Worm (Caenorhabditis elegans) whole organism, midembryonic: ENCODE results near the gene Y47D3A.20.

Experiments
- T22C8.4 ChIP-seq: fragments of 200-800 bp; sonication (Bioruptor generic); IDR thresholded peaks from 2 replicates; pipeline ENCODE4 v1.3.6; 2022; ENCODE audit warnings: missing genetic modification characterization, missing compliant biosample characterization
- cog-1 ChIP-seq: sonication (generic microtip); optimal IDR thresholded peaks from 2 replicates; lab custom pipeline; 2016; ENCODE audit warnings: missing genetic modification characterization, missing compliant biosample characterization
- flt-1 ChIP-seq: fragments of 200-800 bp; sonication (Bioruptor generic); IDR thresholded peaks from 2 replicates; pipeline ENCODE4 v1.3.6; 2022; ENCODE audit warnings: missing genetic modification characterization, missing compliant biosample characterization
- klf-2 ChIP-seq: fragments of 200-800 bp; sonication (Bioruptor generic); conservative IDR thresholded peaks from 2 replicates; pipeline ENCODE4 v1.3.6; 2022; ENCODE audit warnings: missing genetic modification reagents, missing genetic modification characterization, missing compliant biosample characterization
- med-1 ChIP-seq: sonication (generic microtip); optimal IDR thresholded peaks from 2 replicates; lab custom pipeline; 2017; ENCODE audit warnings: missing genetic modification characterization, mild to moderate bottlenecking, missing compliant biosample characterization, antibody characterized with exemption, missing genetic modification reagents; ENCODE audit not compliant: insufficient read depth
- ref-1 ChIP-seq: fragments of 200-800 bp; sonication (Bioruptor generic); conservative IDR thresholded peaks from 2 replicates; pipeline ENCODE4 v1.3.6; 2022; ENCODE audit warnings: missing genetic modification reagents, missing genetic modification characterization, missing compliant biosample characterization
- tab-1 ChIP-seq: fragments of 200-800 bp; sonication (Bioruptor generic); IDR thresholded peaks from 2 replicates; pipeline ENCODE4 v1.3.6; 2022; ENCODE audit warnings: missing genetic modification characterization, missing compliant biosample characterization
- ztf-23 ChIP-seq: fragments of 200-800 bp; sonication (Bioruptor generic); IDR thresholded peaks from 2 replicates; pipeline ENCODE4 v1.3.6; 2022; ENCODE audit warnings: missing genetic modification reagents, missing genetic modification characterization, missing compliant biosample characterization
- ztf-29 ChIP-seq: fragments of 200-800 bp; sonication (Bioruptor generic); IDR thresholded peaks from 2 replicates; pipeline ENCODE4 v1.3.6; 2022; ENCODE audit warnings: missing genetic modification reagents, missing genetic modification characterization, missing compliant biosample characterization

Gene Y47D3A.20

DNA sequence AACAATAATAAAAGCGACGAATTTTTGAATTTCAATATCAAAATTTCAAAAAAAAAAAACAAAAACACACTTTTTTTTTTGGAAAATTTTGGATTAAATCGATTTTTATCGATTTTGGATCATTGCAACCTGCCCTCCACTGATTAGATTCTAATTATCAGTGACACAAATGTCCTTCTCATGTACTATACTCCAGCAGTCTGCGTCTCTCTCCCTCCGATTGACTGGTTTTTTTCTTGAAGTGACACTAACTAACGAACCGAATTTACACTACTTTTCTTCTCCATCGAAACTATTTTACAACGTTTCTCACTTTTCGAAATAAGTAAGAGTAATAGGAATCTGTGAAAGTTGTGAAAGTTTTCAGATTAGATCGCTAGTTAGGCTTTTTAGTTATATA, 34.1 kb upstream of the Y47D3A.20 start:
- TF ChIP-seq klf-2 (GFP tag; lab: Robert Waterston, UW) (no peak), ztf-29 (no peak), cog-1 (no peak), med-1 (GFP tag; lab: Kevin White, UChicago) (no peak), ztf-23 (no peak), T22C8.4 (GFP tag; lab: Robert Waterston, UW) (no peak), ref-1 (no peak), tab-1 (GFP tag; lab: Robert Waterston, UW) (no peak), flt-1 (no peak)

DNA sequence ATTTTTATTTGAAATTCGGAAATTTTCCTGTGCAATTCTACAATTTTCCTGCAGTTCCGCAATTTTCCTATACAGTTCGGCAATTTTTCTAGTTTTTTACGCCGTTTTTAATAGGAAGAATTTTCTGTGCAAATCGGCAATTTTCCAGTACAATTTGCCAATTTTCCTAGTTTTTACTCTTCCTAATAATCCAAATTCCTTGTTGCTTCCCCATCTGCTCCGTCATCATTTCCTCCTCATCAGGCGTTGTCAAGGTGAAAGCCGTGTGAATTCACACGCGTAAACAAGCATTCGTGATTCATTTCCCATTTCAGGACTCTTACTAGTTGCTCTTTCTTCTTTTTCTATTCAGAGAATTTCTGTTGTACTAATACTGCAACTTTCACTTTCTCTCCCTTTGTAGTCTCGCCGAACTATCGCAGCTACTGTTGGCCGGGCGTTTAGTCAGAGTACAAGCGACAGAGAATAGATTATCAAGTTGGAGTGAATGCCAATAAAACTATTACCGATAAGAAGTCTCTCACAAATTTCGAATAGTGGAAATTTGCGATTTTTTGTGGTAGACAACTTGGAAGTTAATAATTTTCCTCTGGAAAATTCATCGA, 33.2 kb upstream of the Y47D3A.20 start:
- TF ChIP-seq ztf-29, result no peak
- TF ChIP-seq ztf-23, result no peak
- no peak for TF ChIP-seq T22C8.4 (GFP tag; lab: Robert Waterston, UW)
- no peak for TF ChIP-seq med-1 (GFP tag; lab: Kevin White, UChicago)
- TF ChIP-seq ref-1, result no peak
- no peak for TF ChIP-seq klf-2 (GFP tag; lab: Robert Waterston, UW)

DNA sequence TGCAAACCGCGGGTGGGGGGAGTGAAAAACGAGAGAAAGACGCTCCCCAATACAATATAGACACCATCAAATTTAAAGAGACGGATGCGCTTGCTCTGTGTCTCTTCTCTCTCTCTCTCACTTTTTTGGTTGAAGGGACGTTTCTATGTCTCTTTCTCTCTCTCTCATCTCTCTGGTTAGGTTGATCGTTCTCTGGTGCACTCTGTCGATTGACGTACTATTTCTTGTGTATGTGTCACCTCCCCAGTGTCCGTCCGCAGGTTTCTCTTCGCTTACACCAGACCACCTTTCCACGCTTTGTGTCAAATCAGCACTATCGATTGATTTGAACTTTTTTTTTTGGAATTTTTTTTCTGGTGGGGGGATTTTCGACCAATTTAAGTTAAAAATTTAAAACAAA, 31.4 kb upstream of the Y47D3A.20 start:
- TF ChIP-seq med-1 (GFP tag; lab: Kevin White, UChicago), result no peak
- TF ChIP-seq tab-1 (GFP tag; lab: Robert Waterston, UW), result no peak
- peak; percentile 33 for TF ChIP-seq cog-1
- TF ChIP-seq flt-1, result no peak
- no peak for TF ChIP-seq ztf-29
- peak; percentile 65 for TF ChIP-seq T22C8.4 (GFP tag; lab: Robert Waterston, UW)
- TF ChIP-seq ztf-23, result no peak

DNA sequence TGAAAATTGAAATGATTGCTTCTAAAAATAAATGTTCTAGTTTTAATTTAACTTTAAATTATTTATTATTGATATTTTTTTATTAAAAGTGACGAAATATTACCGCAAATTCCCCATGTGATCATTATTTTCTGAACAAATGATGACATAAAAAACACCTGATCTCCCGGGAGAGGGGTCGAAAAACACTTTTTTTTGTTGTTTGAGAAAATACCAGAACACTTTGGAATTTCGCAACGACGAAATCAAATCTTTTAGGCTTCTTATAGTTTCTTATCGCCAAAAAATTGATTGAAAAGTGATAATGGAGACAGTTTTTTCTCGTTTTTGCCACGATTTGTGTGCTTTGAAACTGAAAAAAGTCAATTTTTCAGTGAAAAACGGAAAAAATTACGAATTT, 30.5 kb upstream of the Y47D3A.20 start:
- TF ChIP-seq flt-1 (no peak), ref-1 (no peak), ztf-29 (no peak), med-1 (GFP tag; lab: Kevin White, UChicago) (no peak), T22C8.4 (GFP tag; lab: Robert Waterston, UW) (no peak), ztf-23 (no peak), tab-1 (GFP tag; lab: Robert Waterston, UW) (no peak), klf-2 (GFP tag; lab: Robert Waterston, UW) (no peak), cog-1 (no peak)

DNA sequence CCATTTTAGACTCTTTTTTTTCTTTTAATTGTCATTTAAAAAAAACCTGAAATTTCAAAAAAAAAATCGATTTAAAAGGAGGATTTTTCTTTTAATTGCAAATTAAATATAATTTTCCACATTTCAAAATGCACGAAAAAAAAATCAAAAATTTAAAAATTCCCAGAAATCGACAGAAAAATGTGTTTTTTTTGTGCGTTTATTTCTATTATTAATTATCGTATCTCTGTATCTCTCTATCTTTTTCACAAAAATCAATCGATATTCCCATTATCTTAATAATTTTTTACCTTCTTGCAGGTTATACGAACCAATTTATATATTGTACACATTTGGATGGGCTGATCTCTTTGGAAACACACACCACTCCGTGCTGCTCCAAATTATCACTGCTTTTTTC, 30.0 kb upstream of the Y47D3A.20 start, which contains the start of gene rsks-1:
TSS of gene rsks-1 (plus strand) at position 301 of the 400 bp plus-strand sequence.
- TF ChIP-seq tab-1 (GFP tag; lab: Robert Waterston, UW) (no peak), ref-1 (no peak), cog-1 (no peak), ztf-23 (no peak), ztf-29 (no peak), T22C8.4 (GFP tag; lab: Robert Waterston, UW) (no peak), klf-2 (GFP tag; lab: Robert Waterston, UW) (no peak), med-1 (GFP tag; lab: Kevin White, UChicago) (no peak), flt-1 (no peak)

DNA sequence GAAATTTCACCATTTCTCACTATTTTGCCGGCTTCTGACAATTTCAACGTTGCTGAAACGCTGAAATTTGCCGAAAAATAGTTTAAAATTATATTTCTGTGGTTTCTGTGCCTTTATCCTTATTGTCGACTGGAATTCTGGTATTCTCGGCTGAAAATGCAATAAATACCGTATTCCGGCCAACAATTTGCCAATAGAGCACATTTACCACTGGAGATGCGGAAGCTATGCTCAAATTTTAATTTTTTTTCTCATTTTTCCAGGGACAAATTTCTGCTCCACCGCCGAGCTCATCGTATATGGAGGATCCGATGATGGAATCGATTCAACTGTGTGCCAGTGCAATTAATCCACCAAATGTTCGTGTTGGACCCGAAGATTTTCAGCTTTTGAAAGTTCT, 28.3 kb upstream of the Y47D3A.20 start:
- no peak for TF ChIP-seq klf-2 (GFP tag; lab: Robert Waterston, UW)
- TF ChIP-seq ztf-29, result no peak
- TF ChIP-seq med-1 (GFP tag; lab: Kevin White, UChicago), result no peak
- no peak for TF ChIP-seq ztf-23
- TF ChIP-seq cog-1, result no peak

DNA sequence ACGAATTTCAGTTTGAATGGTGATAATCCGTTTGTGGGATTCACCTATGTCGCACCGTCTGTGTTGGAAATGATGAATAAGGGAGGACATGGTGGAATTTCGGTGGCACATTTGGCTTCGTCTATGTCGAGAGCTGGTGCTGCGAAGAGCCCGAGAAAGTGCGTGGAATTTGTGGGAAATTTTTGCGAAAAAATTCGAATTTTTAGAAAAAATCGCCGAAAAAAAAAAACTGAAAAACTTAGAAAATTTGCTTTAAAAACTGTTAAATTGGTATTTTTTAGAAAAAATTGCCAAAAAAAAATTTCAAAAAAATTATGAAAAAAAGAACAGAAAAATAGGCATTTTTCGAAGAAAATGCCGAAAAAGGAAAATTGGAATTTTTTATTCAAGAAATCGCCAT, 26.0 kb upstream of the Y47D3A.20 start:
- TF ChIP-seq ztf-29, result no peak
- TF ChIP-seq ztf-23, result no peak
- no peak for TF ChIP-seq cog-1
- TF ChIP-seq T22C8.4 (GFP tag; lab: Robert Waterston, UW), result no peak
- TF ChIP-seq tab-1 (GFP tag; lab: Robert Waterston, UW), result no peak
- TF ChIP-seq ref-1, result no peak
- no peak for TF ChIP-seq klf-2 (GFP tag; lab: Robert Waterston, UW)
- no peak for TF ChIP-seq med-1 (GFP tag; lab: Kevin White, UChicago)
- TF ChIP-seq flt-1, result no peak

DNA sequence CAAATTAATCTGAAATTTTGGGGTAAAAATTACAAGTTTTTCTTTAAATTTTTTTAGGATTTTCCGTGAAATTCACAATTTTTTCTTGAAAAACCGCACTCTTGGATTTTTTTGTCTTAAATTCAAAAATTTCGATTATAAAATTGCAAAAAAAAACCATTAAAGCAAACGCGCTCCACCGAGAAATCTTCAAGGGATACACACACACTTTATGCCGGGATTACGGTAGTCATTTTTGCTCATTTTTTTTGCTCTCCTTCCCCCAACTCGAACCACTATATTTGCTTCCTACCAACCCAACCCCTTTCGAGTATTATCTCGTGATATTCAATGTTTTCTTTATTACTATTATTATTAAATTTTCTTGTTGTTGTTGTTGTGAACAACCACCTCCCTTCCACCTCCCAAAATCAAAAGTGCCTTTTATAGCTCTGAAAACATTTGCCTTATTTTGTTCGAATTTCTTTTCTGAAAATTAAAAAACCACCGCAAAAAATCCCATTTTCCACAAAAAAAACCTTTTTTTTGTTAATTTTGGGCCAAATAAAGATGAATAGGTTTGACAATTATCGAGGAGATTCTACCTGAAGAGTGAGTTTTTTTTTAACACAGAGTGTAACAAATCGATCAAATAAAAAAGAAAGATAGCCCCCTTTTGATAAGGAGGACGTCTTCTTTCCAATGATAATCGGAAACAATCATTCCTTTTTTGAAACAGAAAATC, 23.0 kb upstream of the Y47D3A.20 start, which contains the start of gene Y47D3A.32:
TSS of gene Y47D3A.32 (plus strand) at position 674 of the 724 bp plus-strand sequence.
- TF ChIP-seq ztf-23 (no peak), T22C8.4 (GFP tag; lab: Robert Waterston, UW) (no peak), klf-2 (GFP tag; lab: Robert Waterston, UW) (no peak), flt-1 (no peak), ztf-29 (no peak), ref-1 (no peak), tab-1 (GFP tag; lab: Robert Waterston, UW) (no peak), med-1 (GFP tag; lab: Kevin White, UChicago) (no peak), cog-1 (no peak)

DNA sequence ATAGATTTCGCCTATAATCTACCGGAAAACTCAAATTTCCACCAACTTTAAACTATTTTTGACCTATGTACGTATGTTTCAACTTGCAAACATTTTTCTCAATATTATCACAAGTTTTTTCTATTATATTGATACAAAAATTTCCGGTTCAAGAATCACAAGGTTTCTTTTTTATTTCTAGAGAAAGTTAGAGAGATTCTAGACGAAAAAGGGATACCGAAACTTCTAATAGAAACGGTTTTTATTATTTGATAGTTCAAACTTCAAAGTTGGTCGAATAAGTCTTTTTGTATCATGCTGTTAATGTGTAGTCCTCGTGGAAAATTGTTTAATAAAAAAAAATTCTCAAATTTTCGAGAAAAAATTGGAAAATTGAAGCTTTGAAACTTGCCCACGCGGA, 19.8 kb upstream of the Y47D3A.20 start:
- TF ChIP-seq T22C8.4 (GFP tag; lab: Robert Waterston, UW) (no peak), cog-1 (no peak), ztf-23 (no peak), tab-1 (GFP tag; lab: Robert Waterston, UW) (no peak), klf-2 (GFP tag; lab: Robert Waterston, UW) (no peak), ztf-29 (no peak), ref-1 (no peak), flt-1 (no peak), med-1 (GFP tag; lab: Kevin White, UChicago) (no peak)

DNA sequence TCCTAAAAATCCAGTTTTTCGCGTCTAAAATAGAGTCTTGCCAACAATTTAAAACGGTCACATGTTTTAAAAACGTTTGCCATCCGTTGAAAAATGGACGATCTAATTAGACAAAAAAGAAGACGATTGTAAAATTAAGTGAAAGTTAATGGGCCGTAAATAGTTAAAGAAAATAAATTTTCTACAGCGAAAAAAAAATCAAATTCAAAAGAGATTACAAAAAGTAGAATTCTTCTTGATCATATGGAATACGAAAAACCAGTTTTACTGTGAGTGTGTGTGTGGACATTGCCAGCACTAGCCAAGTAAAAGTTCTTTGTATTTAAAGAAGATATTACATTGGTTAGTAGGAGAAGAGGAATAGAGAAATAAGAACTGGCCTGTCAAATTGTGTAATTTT, 12.8 kb upstream of the Y47D3A.20 start:
- TF ChIP-seq T22C8.4 (GFP tag; lab: Robert Waterston, UW), result no peak
- TF ChIP-seq cog-1, result no peak
- no peak for TF ChIP-seq ref-1
- no peak for TF ChIP-seq flt-1
- no peak for TF ChIP-seq tab-1 (GFP tag; lab: Robert Waterston, UW)
